Fruit fly (Drosophila melanogaster) whole organism, embryonic: ENCODE measurements around the gene Usf.

ENCODE experiments used
- Atf3 ChIP-seq: fragments of 200-800 bp; sonication (Bioruptor generic); optimal IDR thresholded peaks from 3 replicates; lab custom pipeline; 2016; ENCODE audit warnings: missing biosample characterization, missing genetic modification characterization
- BEAF-32 ChIP-seq: fragments of 200-800 bp; sonication (Bioruptor generic); optimal IDR thresholded peaks from 3 replicates; lab custom pipeline; 2017; ENCODE audit warnings: missing biosample characterization, missing genetic modification characterization, mild to moderate bottlenecking, moderate library complexity, missing genetic modification reagents
- CG11504 ChIP-seq: fragments of 200-800 bp; sonication (Bioruptor generic); optimal IDR thresholded peaks from 3 replicates; lab custom pipeline; 2019; ENCODE audit warnings: missing biosample characterization, mild to moderate bottlenecking, missing genetic modification characterization, moderate library complexity
- CG12104 ChIP-seq: fragments of 200-800 bp; sonication (Bioruptor generic); optimal IDR thresholded peaks from 3 replicates; lab custom pipeline; 2016; ENCODE audit warnings: missing biosample characterization, missing genetic modification characterization
- CG13624 ChIP-seq: fragments of 200-800 bp; sonication (Bioruptor generic); optimal IDR thresholded peaks from 2 replicates; lab custom pipeline; 2016; ENCODE audit warnings: missing biosample characterization, missing genetic modification characterization
- CG14014 ChIP-seq: fragments of 200-800 bp; sonication (Bioruptor generic); IDR thresholded peaks from 2 replicates; pipeline ENCODE4 v1.3.6; 2022; ENCODE audit warnings: missing biosample characterization, missing genetic modification characterization
- CG15479 ChIP-seq: fragments of 200-800 bp; sonication (Bioruptor generic); optimal IDR thresholded peaks from 3 replicates; lab custom pipeline; 2019; ENCODE audit warnings: missing biosample characterization, mild to moderate bottlenecking, missing genetic modification characterization, moderate library complexity
- CG16813 ChIP-seq: fragments of 200-800 bp; sonication (Bioruptor generic); IDR thresholded peaks from 3 replicates; pipeline ENCODE4 v1.3.6; 2022; ENCODE audit warnings: missing biosample characterization, missing genetic modification characterization; ENCODE audit not compliant: partially characterized antibody
- CG16815 ChIP-seq: fragments of 200-800 bp; sonication (Bioruptor generic); optimal IDR thresholded peaks from 3 replicates; lab custom pipeline; 2017; ENCODE audit warnings: missing biosample characterization, mild to moderate bottlenecking, missing genetic modification characterization
- CG17385 ChIP-seq: fragments of 200-800 bp; sonication (Bioruptor generic); optimal IDR thresholded peaks from 3 replicates; lab custom pipeline; 2018; ENCODE audit warnings: missing biosample characterization, mild to moderate bottlenecking, missing genetic modification characterization
- CG3995 ChIP-seq: fragments of 200-800 bp; sonication (Bioruptor generic); optimal IDR thresholded peaks from 3 replicates; lab custom pipeline; 2016; ENCODE audit warnings: missing biosample characterization, missing genetic modification characterization
- CG7357 ChIP-seq: fragments of 200-800 bp; sonication (Bioruptor generic); IDR thresholded peaks from 3 replicates; pipeline ENCODE4 v1.3.6; 2022; ENCODE audit warnings: missing biosample characterization, missing genetic modification characterization
- CG7928 ChIP-seq: fragments of 200-800 bp; sonication (Bioruptor generic); optimal IDR thresholded peaks from 2 replicates; lab custom pipeline; 2017; ENCODE audit warnings: missing biosample characterization, mild to moderate bottlenecking, missing genetic modification characterization
- CG8290 ChIP-seq, 3 experiments: fragments of 200-800 bp; sonication (Bioruptor generic); optimal IDR thresholded peaks; 2 replicates each; lab custom pipeline; 2016 to 2019; ENCODE audit warnings: missing biosample characterization in 3 of 3, missing genetic modification characterization in 3 of 3, mild to moderate bottlenecking in 2 of 3, moderate library complexity in 1 of 3
- CG8765 ChIP-seq: fragments of 200-800 bp; sonication (Bioruptor generic); IDR thresholded peaks from 2 replicates; pipeline ENCODE4 v1.3.6; 2022; ENCODE audit warnings: missing biosample characterization, missing genetic modification characterization
- CG8924 ChIP-seq: fragments of 200-800 bp; optimal IDR thresholded peaks from 3 replicates; lab custom pipeline; 2019; ENCODE audit warnings: missing biosample characterization, mild to moderate bottlenecking, missing genetic modification characterization, moderate library complexity
- CG8944 ChIP-seq: fragments of 200-800 bp; sonication (Bioruptor generic); optimal IDR thresholded peaks from 3 replicates; lab custom pipeline; 2016; ENCODE audit warnings: missing biosample characterization, missing genetic modification characterization
- CG9817 ChIP-seq: fragments of 200-800 bp; sonication (Bioruptor generic); optimal IDR thresholded peaks from 2 replicates; lab custom pipeline; 2018; ENCODE audit warnings: missing biosample characterization, mild to moderate bottlenecking, missing genetic modification characterization, moderate library complexity
- Dad ChIP-seq: fragments of 200-800 bp; sonication (Bioruptor generic); optimal IDR thresholded peaks from 3 replicates; lab custom pipeline; 2016; ENCODE audit warnings: missing biosample characterization, missing genetic modification characterization
- Fer2 ChIP-seq: fragments of 200-800 bp; sonication (Bioruptor generic); optimal IDR thresholded peaks from 2 replicates; lab custom pipeline; 2018; ENCODE audit warnings: missing biosample characterization, mild to moderate bottlenecking, missing genetic modification characterization, moderate library complexity
- MBD-R2 ChIP-seq: fragments of 200-800 bp; sonication (Bioruptor generic); IDR thresholded peaks from 2 replicates; pipeline ENCODE4 v1.3.6; 2022; ENCODE audit warnings: missing biosample characterization, missing genetic modification characterization
- Ptx1 ChIP-seq: fragments of 200-800 bp; sonication (Bioruptor generic); IDR thresholded peaks from 2 replicates; pipeline ENCODE4 v1.3.6; 2022; ENCODE audit warnings: missing biosample characterization, missing genetic modification characterization
- Rfx ChIP-seq: fragments of 200-800 bp; sonication (Bioruptor generic); IDR thresholded peaks from 2 replicates; pipeline ENCODE4 v1.3.6; 2022; ENCODE audit warnings: missing biosample characterization, missing genetic modification characterization
- Sin3A ChIP-seq: fragments of >200 bp; optimal IDR thresholded peaks from 2 replicates; lab custom pipeline; 2018
- Sox102F ChIP-seq: fragments of 200-800 bp; sonication (Bioruptor generic); optimal IDR thresholded peaks from 2 replicates; lab custom pipeline; 2018; ENCODE audit warnings: missing biosample characterization, mild to moderate bottlenecking, missing genetic modification characterization, moderate library complexity
- al ChIP-seq: fragments of 200-800 bp; sonication (Bioruptor generic); IDR thresholded peaks from 2 replicates; pipeline ENCODE4 v1.3.6; 2022; ENCODE audit warnings: missing biosample characterization, missing genetic modification characterization
- ato ChIP-seq: fragments of 200-800 bp; sonication (Bioruptor generic); IDR thresholded peaks from 2 replicates; pipeline ENCODE4 v1.3.6; 2022; ENCODE audit warnings: missing biosample characterization, missing genetic modification characterization; ENCODE audit not compliant: partially characterized antibody
- disco-r ChIP-seq: fragments of 200-800 bp; sonication (Bioruptor generic); optimal IDR thresholded peaks from 2 replicates; lab custom pipeline; 2016; ENCODE audit warnings: missing biosample characterization, missing genetic modification characterization
- dpn ChIP-seq, 2 experiments: fragments of 200-800 bp; sonication (Bioruptor generic); optimal IDR thresholded peaks; 3 replicates each; lab custom pipeline; 2016; ENCODE audit warnings: missing biosample characterization in 2 of 2, missing genetic modification characterization in 2 of 2
- esg ChIP-seq: fragments of 200-800 bp; sonication (Bioruptor generic); conservative IDR thresholded peaks from 2 replicates; pipeline ENCODE4 v1.3.6; 2022; ENCODE audit warnings: missing biosample characterization, missing genetic modification characterization
- exex ChIP-seq: fragments of 200-800 bp; sonication (Bioruptor generic); optimal IDR thresholded peaks from 4 replicates; lab custom pipeline; 2018; ENCODE audit warnings: missing biosample characterization, mild to moderate bottlenecking, missing genetic modification characterization, moderate library complexity
- gce ChIP-seq: fragments of 200-800 bp; sonication (Bioruptor generic); IDR thresholded peaks from 3 replicates; pipeline ENCODE4 v1.3.6; 2022; ENCODE audit warnings: missing biosample characterization, missing genetic modification characterization
- gem ChIP-seq: fragments of 200-800 bp; sonication (Bioruptor generic); optimal IDR thresholded peaks from 2 replicates; lab custom pipeline; 2019; ENCODE audit warnings: missing biosample characterization, mild to moderate bottlenecking, missing genetic modification characterization, moderate library complexity
- grn ChIP-seq: fragments of 200-800 bp; sonication (Bioruptor generic); optimal IDR thresholded peaks from 3 replicates; lab custom pipeline; 2017; ENCODE audit warnings: missing biosample characterization, missing genetic modification characterization
- gsb ChIP-seq: fragments of 200-800 bp; sonication (Bioruptor generic); IDR thresholded peaks from 2 replicates; pipeline ENCODE4 v1.3.6; 2022; ENCODE audit warnings: missing biosample characterization, missing genetic modification characterization
- hb ChIP-seq: fragments of 200-800 bp; sonication (Bioruptor generic); IDR thresholded peaks from 3 replicates; pipeline ENCODE4 v1.3.6; 2022; ENCODE audit warnings: missing biosample characterization, missing genetic modification characterization; ENCODE audit not compliant: partially characterized antibody
- ind ChIP-seq: fragments of 200-800 bp; sonication (Bioruptor generic); optimal IDR thresholded peaks from 3 replicates; lab custom pipeline; 2016; ENCODE audit warnings: missing biosample characterization, missing genetic modification characterization
- lilli ChIP-seq: fragments of 200-800 bp; sonication (Bioruptor generic); optimal IDR thresholded peaks from 3 replicates; lab custom pipeline; 2016; ENCODE audit warnings: missing biosample characterization, missing genetic modification characterization
- luna ChIP-seq: fragments of 200-800 bp; sonication (Bioruptor generic); optimal IDR thresholded peaks from 2 replicates; lab custom pipeline; 2016; ENCODE audit warnings: missing biosample characterization, missing genetic modification characterization
- mam ChIP-seq: fragments of 200-800 bp; sonication (Bioruptor generic); optimal IDR thresholded peaks from 3 replicates; lab custom pipeline; 2016; ENCODE audit warnings: missing biosample characterization, missing genetic modification characterization
- nerfin-2 ChIP-seq: fragments of 200-800 bp; sonication (Bioruptor generic); IDR thresholded peaks from 2 replicates; pipeline ENCODE4 v1.3.6; 2022; ENCODE audit warnings: missing biosample characterization, missing genetic modification characterization; ENCODE audit not compliant: partially characterized antibody
- pfk ChIP-seq: fragments of 200-800 bp; sonication (Bioruptor generic); optimal IDR thresholded peaks from 2 replicates; lab custom pipeline; 2018; ENCODE audit warnings: missing biosample characterization, mild to moderate bottlenecking, missing genetic modification characterization, moderate library complexity
- pum ChIP-seq: fragments of 200-800 bp; sonication (Bioruptor generic); optimal IDR thresholded peaks from 2 replicates; lab custom pipeline; 2016; ENCODE audit warnings: missing biosample characterization, missing genetic modification characterization
- ranshi ChIP-seq: fragments of 200-800 bp; sonication (Bioruptor generic); IDR thresholded peaks from 2 replicates; pipeline ENCODE4 v1.3.6; 2022; ENCODE audit warnings: missing biosample characterization, missing genetic modification characterization
- rib ChIP-seq: fragments of 200-800 bp; sonication (Bioruptor generic); IDR thresholded peaks from 2 replicates; pipeline ENCODE4 v1.3.6; 2022; ENCODE audit warnings: missing biosample characterization, missing genetic modification characterization
- row ChIP-seq: fragments of 200-800 bp; sonication (Bioruptor generic); IDR thresholded peaks from 3 replicates; pipeline ENCODE4 v1.3.6; 2022; ENCODE audit warnings: missing biosample characterization, missing genetic modification characterization
- sug ChIP-seq: fragments of 200-800 bp; optimal IDR thresholded peaks from 2 replicates; lab custom pipeline; 2019; ENCODE audit warnings: missing biosample characterization, mild to moderate bottlenecking, missing genetic modification characterization, moderate library complexity
- tgo ChIP-seq: fragments of 200-800 bp; sonication (Bioruptor generic); IDR thresholded peaks from 3 replicates; pipeline ENCODE4 v1.3.6; 2022; ENCODE audit warnings: missing biosample characterization, missing genetic modification characterization
- trem ChIP-seq: fragments of 200-800 bp; optimal IDR thresholded peaks from 3 replicates; lab custom pipeline; 2019; ENCODE audit warnings: missing biosample characterization, mild to moderate bottlenecking, missing genetic modification characterization, moderate library complexity
- unpg ChIP-seq: fragments of 200-800 bp; sonication (Bioruptor generic); optimal IDR thresholded peaks from 3 replicates; lab custom pipeline; 2018; ENCODE audit warnings: missing biosample characterization, mild to moderate bottlenecking, missing genetic modification characterization, moderate library complexity
- z ChIP-seq: fragments of 200-800 bp; sonication (Bioruptor generic); IDR thresholded peaks from 3 replicates; pipeline ENCODE4 v1.3.6; 2022; ENCODE audit warnings: missing biosample characterization, missing genetic modification characterization

Gene Usf

DNA sequence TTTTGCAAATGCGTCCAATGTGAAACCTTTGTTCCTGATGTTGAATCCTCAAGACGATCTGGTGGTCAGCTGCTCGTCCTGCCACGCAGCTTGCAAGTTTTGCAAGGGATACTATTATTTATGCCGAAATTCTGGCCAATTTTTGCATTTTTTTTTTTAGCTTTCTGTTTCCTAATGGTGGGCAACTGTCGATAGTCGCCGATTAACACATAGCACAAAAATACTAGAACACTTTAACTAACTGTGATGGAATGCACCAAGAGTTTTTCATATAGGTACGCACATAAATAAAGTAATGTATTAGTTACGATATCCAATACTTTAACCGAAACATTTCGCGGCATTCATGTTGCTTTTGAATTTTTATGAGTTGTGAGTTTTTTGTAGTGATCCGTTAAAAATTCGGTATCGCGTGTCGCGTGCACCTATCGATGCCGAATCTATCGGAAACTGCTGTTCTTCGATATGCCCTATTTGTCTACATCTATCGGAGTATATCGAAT, 8.1 kb downstream of the Usf start, which contains the start of the genes rb and CHOp24 (continued):
- TF ChIP-seq CG7928 (GFP tag; lab: Kevin White, UChicago) (no peak), gce (GFP tag; lab: Robert Waterston, UW) (no peak), luna (GFP tag; lab: Kevin White, UChicago) (no peak), BEAF-32 (peak; percentile 92), z (GFP tag; lab: Robert Waterston, UW) (no peak), dpn (GFP tag; optimal IDR thresholded peaks at IDR 0.05; lab: Kevin White, UChicago) (peak; percentile 45 to 48), CG8765 (GFP tag; lab: Robert Waterston, UW) (no peak), esg (GFP tag; lab: Robert Waterston, UW) (no peak), al (GFP tag; lab: Robert Waterston, UW) (no peak), CG7357 (GFP tag; lab: Robert Waterston, UW) (no peak), Ptx1 (GFP tag; lab: Robert Waterston, UW) (peak; percentile 33; the same call in 1 of the 2 replicates), lilli (GFP tag; lab: Kevin White, UChicago) (peak; percentile 52), sug (tag; lab: Kevin White, UChicago) (no peak), CG11504 (tag; lab: Kevin White, UChicago) (no peak), Sin3A (lab: Kevin White, UChicago) (peak; percentile 81), CG16813 (GFP tag; lab: Robert Waterston, UW) (peak; percentile 94), tgo (no peak), CG8290 (GFP tag; optimal IDR thresholded peaks at IDR 0.05; lab: Kevin White, UChicago) (peak; percentile 42), CG8290 (tag; optimal IDR thresholded peaks at IDR 0.05; lab: Kevin White, UChicago) (no peak), Rfx (GFP tag; lab: Robert Waterston, UW) (peak; percentile 28; the same call in 1 of the 2 replicates), MBD-R2 (GFP tag; lab: Robert Waterston, UW) (peak; percentile 59), trem (tag; lab: Kevin White, UChicago) (peak; percentile 79), mam (GFP tag; lab: Kevin White, UChicago) (peak; percentile 63), ind (GFP tag; lab: Kevin White, UChicago) (peak; percentile 17), CG16815 (GFP tag; lab: Kevin White, UChicago) (no peak), gem (no peak), unpg (no peak), CG12104 (no peak), CG9817 (tag; lab: Kevin White, UChicago) (peak; percentile 16), CG8944 (GFP tag; lab: Kevin White, UChicago) (no peak), gsb (no peak), CG17385 (GFP tag; lab: Kevin White, UChicago) (no peak), ranshi (GFP tag; lab: Robert Waterston, UW) (no peak), hb (peak; percentile 97), Sox102F (GFP tag; lab: Kevin White, UChicago) (no peak), rib (GFP tag; lab: Robert Waterston, UW) (no peak), disco-r (GFP tag; lab: Kevin White, UChicago) (no peak), CG8924 (tag; lab: Kevin White, UChicago) (peak; percentile 3), CG15479 (GFP tag; lab: Kevin White, UChicago) (no peak), ato (peak; percentile 57; the same call in 1 of the 2 replicates), exex (tag; lab: Kevin White, UChicago) (no peak), nerfin-2 (GFP tag; lab: Robert Waterston, UW) (peak; percentile 96), pfk (GFP tag; lab: Kevin White, UChicago) (no peak), pum (GFP tag; lab: Kevin White, UChicago) (peak; percentile 32), row (GFP tag; lab: Robert Waterston, UW) (peak; percentile 80), Fer2 (tag; lab: Kevin White, UChicago) (no peak), Dad (GFP tag; lab: Kevin White, UChicago) (no peak), grn (GFP tag; lab: Kevin White, UChicago) (no peak), CG13624 (GFP tag; lab: Kevin White, UChicago) (peak; percentile 25), Atf3 (GFP tag; lab: Kevin White, UChicago) (no peak), CG14014 (GFP tag; lab: Robert Waterston, UW) (no peak), CG3995 (GFP tag; lab: Kevin White, UChicago) (peak; percentile 77)
